Worm (Caenorhabditis elegans) whole organism, midembryonic: ENCODE data around the gene srw-56.
"Not testable (repeated sequence)": the region's sequence is repeated elsewhere in the genome, so short reads cannot be mapped to it uniquely, and the experiment has no call there.

Experiments used
- T22C8.4 ChIP-seq: fragments of 200-800 bp; sonication (Bioruptor generic); IDR thresholded peaks from 2 replicates; pipeline ENCODE4 v1.3.6; 2022; ENCODE audit warnings: missing genetic modification characterization, missing compliant biosample characterization
- cog-1 ChIP-seq: sonication (generic microtip); optimal IDR thresholded peaks from 2 replicates; lab custom pipeline; 2016; ENCODE audit warnings: missing genetic modification characterization, missing compliant biosample characterization
- flt-1 ChIP-seq: fragments of 200-800 bp; sonication (Bioruptor generic); IDR thresholded peaks from 2 replicates; pipeline ENCODE4 v1.3.6; 2022; ENCODE audit warnings: missing genetic modification characterization, missing compliant biosample characterization
- klf-2 ChIP-seq: fragments of 200-800 bp; sonication (Bioruptor generic); conservative IDR thresholded peaks from 2 replicates; pipeline ENCODE4 v1.3.6; 2022; ENCODE audit warnings: missing genetic modification reagents, missing genetic modification characterization, missing compliant biosample characterization
- med-1 ChIP-seq: sonication (generic microtip); optimal IDR thresholded peaks from 2 replicates; lab custom pipeline; 2017; ENCODE audit warnings: missing genetic modification characterization, mild to moderate bottlenecking, missing compliant biosample characterization, antibody characterized with exemption, missing genetic modification reagents; ENCODE audit not compliant: insufficient read depth
- ref-1 ChIP-seq: fragments of 200-800 bp; sonication (Bioruptor generic); conservative IDR thresholded peaks from 2 replicates; pipeline ENCODE4 v1.3.6; 2022; ENCODE audit warnings: missing genetic modification reagents, missing genetic modification characterization, missing compliant biosample characterization
- tab-1 ChIP-seq: fragments of 200-800 bp; sonication (Bioruptor generic); IDR thresholded peaks from 2 replicates; pipeline ENCODE4 v1.3.6; 2022; ENCODE audit warnings: missing genetic modification characterization, missing compliant biosample characterization
- ztf-23 ChIP-seq: fragments of 200-800 bp; sonication (Bioruptor generic); IDR thresholded peaks from 2 replicates; pipeline ENCODE4 v1.3.6; 2022; ENCODE audit warnings: missing genetic modification reagents, missing genetic modification characterization, missing compliant biosample characterization
- ztf-29 ChIP-seq: fragments of 200-800 bp; sonication (Bioruptor generic); IDR thresholded peaks from 2 replicates; pipeline ENCODE4 v1.3.6; 2022; ENCODE audit warnings: missing genetic modification reagents, missing genetic modification characterization, missing compliant biosample characterization

Gene srw-56

DNA sequence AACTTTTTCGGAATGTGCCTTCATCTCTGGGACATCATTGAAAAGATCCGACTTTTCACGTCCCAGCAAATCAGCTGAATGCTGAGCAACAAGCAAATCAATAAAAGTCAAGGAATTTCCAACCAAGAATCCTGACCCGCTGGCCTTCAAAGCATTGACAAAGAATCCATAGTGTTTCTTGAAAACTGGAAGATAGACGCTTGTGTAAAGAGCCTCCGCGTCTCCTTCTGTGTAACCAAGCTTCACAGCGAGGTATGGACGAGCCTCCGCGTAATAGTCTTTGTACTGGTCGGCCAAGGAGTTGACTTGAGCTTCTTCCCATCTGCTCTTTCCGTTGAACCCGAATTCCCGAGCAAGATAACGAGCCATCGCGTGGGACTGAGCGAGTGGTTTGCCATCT is 37.4 kb downstream of the srw-56 start:
- TF ChIP-seq med-1 (GFP tag; lab: Kevin White, UChicago) (no peak), flt-1 (no peak), cog-1 (tag; lab: Kevin White, UChicago) (no peak), ref-1 (GFP tag; lab: Robert Waterston, UW) (no peak), tab-1 (GFP tag; lab: Robert Waterston, UW) (no peak), T22C8.4 (GFP tag; lab: Robert Waterston, UW) (no peak), ztf-23 (GFP tag; lab: Robert Waterston, UW) (no peak), klf-2 (no peak), ztf-29 (GFP tag; lab: Robert Waterston, UW) (no peak)

DNA sequence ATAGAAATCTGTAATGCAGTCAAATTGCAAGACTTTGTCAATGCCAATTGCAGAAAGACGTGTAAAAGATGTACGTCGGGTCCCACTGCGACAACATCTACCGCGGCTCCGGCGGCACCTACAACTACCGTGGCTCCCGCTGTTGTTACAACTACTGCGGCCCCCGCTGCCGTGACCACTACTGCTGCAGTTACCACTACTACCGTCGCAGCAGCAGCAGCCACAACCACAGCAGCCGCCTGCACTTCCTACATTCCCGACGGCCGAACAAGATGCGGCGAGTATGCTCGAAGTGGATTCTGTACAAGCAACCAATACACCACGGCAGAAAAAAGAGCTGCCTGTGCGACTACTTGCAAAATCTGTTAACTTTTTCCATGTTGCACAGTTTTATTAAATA is 37.9 kb downstream of the srw-56 start:
- TF ChIP-seq T22C8.4 (GFP tag; lab: Robert Waterston, UW) (no peak), cog-1 (tag; lab: Kevin White, UChicago) (no peak), ref-1 (GFP tag; lab: Robert Waterston, UW) (no peak), tab-1 (GFP tag; lab: Robert Waterston, UW) (no peak), med-1 (GFP tag; lab: Kevin White, UChicago) (no peak), flt-1 (no peak)

DNA sequence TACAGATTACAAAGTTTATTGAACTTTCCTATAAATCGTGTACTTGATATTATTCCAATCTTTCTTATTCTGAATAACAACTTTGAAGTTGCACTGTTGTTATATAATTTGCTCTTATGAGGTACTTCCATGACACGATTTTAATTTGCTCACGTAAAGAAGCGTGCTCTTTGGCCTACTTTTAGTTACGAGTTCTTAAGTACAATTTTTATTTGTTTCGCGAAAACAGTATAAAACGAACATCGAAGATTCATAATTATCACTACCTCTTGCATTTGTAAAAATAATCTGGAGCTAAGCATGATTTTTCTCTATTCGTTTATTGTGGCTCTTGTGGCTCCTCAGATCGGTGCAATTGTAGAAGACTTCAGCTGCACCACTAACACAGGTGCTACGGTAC is 38.9 kb downstream of the srw-56 start, which contains the start of gene F35E8.7:
TSS of gene F35E8.7 (plus strand) at position 301 of the 400 bp plus-strand sequence.
- TF ChIP-seq klf-2 (no peak), flt-1 (no peak), ref-1 (GFP tag; lab: Robert Waterston, UW) (no peak), T22C8.4 (GFP tag; lab: Robert Waterston, UW) (no peak), med-1 (GFP tag; lab: Kevin White, UChicago) (no peak), ztf-29 (GFP tag; lab: Robert Waterston, UW) (no peak), tab-1 (GFP tag; lab: Robert Waterston, UW) (no peak), cog-1 (tag; lab: Kevin White, UChicago) (no peak), ztf-23 (GFP tag; lab: Robert Waterston, UW) (no peak)

DNA sequence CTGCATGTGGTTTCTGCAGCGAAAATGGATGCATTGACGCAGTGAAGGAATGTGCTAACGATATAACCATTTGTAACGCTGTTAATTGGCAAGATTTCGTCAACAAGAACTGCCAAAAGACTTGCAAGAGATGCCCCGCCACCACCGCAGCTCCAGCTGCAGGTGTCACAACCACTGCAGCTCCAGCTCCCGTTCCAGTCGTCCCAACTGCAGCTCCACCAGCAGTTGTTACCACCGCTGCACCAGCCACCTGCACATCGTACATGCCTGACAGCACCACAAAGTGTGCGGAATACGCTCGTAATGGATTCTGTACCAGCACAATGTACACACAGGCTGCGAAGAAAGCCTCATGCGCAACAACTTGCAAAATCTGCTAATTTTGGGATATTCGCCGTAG is 40.0 kb downstream of the srw-56 start:
- TF ChIP-seq ref-1 (GFP tag; lab: Robert Waterston, UW) (no peak), cog-1 (tag; lab: Kevin White, UChicago) (no peak), ztf-29 (GFP tag; lab: Robert Waterston, UW) (no peak), flt-1 (no peak), klf-2 (no peak), ztf-23 (GFP tag; lab: Robert Waterston, UW) (no peak), tab-1 (GFP tag; lab: Robert Waterston, UW) (no peak), med-1 (GFP tag; lab: Kevin White, UChicago) (no peak), T22C8.4 (GFP tag; lab: Robert Waterston, UW) (no peak)

DNA sequence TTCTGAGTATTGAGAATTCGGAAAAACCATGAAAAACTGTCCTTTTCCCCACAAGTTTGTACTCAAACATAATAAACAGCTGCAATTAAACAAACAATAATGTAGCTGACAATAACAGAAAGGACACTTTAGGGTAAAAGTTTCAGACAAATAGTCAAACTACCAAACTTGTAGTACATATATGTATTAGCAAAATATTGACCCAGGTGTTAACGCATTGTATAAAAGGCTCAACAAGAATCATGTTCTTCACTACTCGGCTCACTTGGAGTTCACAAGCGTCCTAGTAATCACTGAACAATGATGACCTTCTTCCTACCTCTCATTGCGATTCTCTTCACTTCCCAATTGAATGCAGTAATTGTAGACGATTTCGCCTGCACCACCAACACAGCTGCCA is 40.8 kb downstream of the srw-56 start, which contains the start of gene F35E8.6:
TSS of gene F35E8.6 (plus strand) at position 301 of the 400 bp plus-strand sequence.
- TF ChIP-seq ref-1 (GFP tag; lab: Robert Waterston, UW) (no peak), ztf-29 (GFP tag; lab: Robert Waterston, UW) (no peak), flt-1 (no peak), tab-1 (GFP tag; lab: Robert Waterston, UW) (no peak)

DNA sequence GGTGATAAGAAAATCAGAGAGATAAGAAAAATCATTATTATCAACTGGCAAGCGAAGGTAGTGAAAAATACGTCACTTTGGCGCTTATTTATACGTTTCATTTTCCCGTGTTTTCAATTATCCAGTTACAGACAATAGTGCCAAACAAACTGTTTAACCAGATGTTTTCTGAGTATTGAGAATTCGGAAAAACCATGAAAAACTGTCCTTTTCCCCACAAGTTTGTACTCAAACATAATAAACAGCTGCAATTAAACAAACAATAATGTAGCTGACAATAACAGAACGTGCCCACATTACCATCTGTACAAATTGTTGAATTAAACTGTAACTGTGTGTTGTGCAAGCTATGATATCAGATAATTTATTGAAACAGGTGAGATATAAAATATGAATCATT is 47.1 kb downstream of the srw-56 start, which contains the start of the genes F35E8.1 and F35E8.2:
TSS of gene F35E8.1 (minus strand) at position 101 of the 400 bp plus-strand sequence.
TSS of gene F35E8.2 (plus strand) at position 132 of the 400 bp plus-strand sequence.
- TF ChIP-seq cog-1 (tag; lab: Kevin White, UChicago); klf-2; med-1 (GFP tag; lab: Kevin White, UChicago): not testable (repeated sequence)
